Worm (Caenorhabditis elegans) whole organism, early embryonic: Measurements from ENCODE around the gene R03G8.6.
A peak's percentile ranks its signal among the peaks of the same experiment; 100 is the strongest.

Experiments used
- aly-1 ChIP-seq: sonication (generic microtip); optimal IDR thresholded peaks from 2 replicates; lab custom pipeline; 2016; ENCODE audit warnings: missing genetic modification characterization, missing compliant biosample characterization
- ama-1 ChIP-seq: fragments of 150-350 bp; optimal IDR thresholded peaks from 2 replicates; lab custom pipeline; 2014
- ceh-13 ChIP-seq: fragments of 200-800 bp; sonication (Bioruptor generic); optimal IDR thresholded peaks from 2 replicates; lab custom pipeline; 2018; ENCODE audit warnings: mild to moderate bottlenecking, missing genetic modification characterization, missing compliant biosample characterization
- flt-1 ChIP-seq: fragments of 200-800 bp; sonication (Bioruptor generic); IDR thresholded peaks from 2 replicates; pipeline ENCODE4 v1.3.6; 2022; ENCODE audit warnings: missing genetic modification characterization, missing compliant biosample characterization
- hmg-4 ChIP-seq: fragments of 200-800 bp; sonication (Bioruptor generic); optimal IDR thresholded peaks from 2 replicates; lab custom pipeline; 2018; ENCODE audit warnings: mild to moderate bottlenecking, missing genetic modification characterization, missing compliant biosample characterization

ce11 chrX:13121104-13121503, 20.8 kb upstream of the R03G8.6 start:
- TF ChIP-seq hmg-4 (GFP tag; lab: Kevin White, UChicago) (peak; percentile 99), aly-1 (tag; lab: Kevin White, UChicago) (peak; percentile 96), ama-1 (lab: Kevin White, UChicago) (no peak), flt-1 (peak; percentile 99), ceh-13 (GFP tag; lab: Kevin White, UChicago) (peak; percentile 97)
